Worm (Caenorhabditis elegans): ENCODE results near the gene nhx-5.

- TF ChIP-seq ceh-16 (tag; optimal IDR thresholded peaks at IDR 0.05) (no peak), lin-13 (GFP tag; optimal IDR thresholded peaks at IDR 0.05) (no peak), blmp-1 (tag; optimal IDR thresholded peaks at IDR 0.05; ENCODE audit: insufficient read depth) (no peak), aly-2 (tag; optimal IDR thresholded peaks at IDR 0.05) (no peak), nhr-237 (tag; optimal IDR thresholded peaks at IDR 0.05) (no peak), sma-3 (GFP tag; optimal IDR thresholded peaks at IDR 0.05) (no peak)
These were observed 47.8 kb upstream of the nhx-5 start, which contains the start of the genes F14F3.5 and slcf-1 for ce11 chrX:10528993-10529392.
